Worm (Caenorhabditis elegans) whole organism, L4 larva: Measurements from ENCODE around the gene C47D12.4.

Source experiments
- D1046.2 ChIP-seq: fragments of 200-800 bp; sonication (Bioruptor generic); IDR thresholded peaks from 2 replicates; pipeline ENCODE4 v1.3.6; 2022; ENCODE audit warnings: missing genetic modification characterization, missing compliant biosample characterization
- F37D6.2 ChIP-seq: sonication (generic microtip); optimal IDR thresholded peaks from 2 replicates; lab custom pipeline; 2016; ENCODE audit warnings: mild to moderate bottlenecking, missing genetic modification characterization, missing compliant biosample characterization
- R02D3.7 ChIP-seq: fragments of 150-350 bp; sonication (generic microtip); optimal IDR thresholded peaks from 3 replicates; lab custom pipeline; 2014; ENCODE audit warnings: missing biosample characterization, missing genetic modification characterization
- Y48G9A.11 ChIP-seq: fragments of 200-800 bp; sonication (Bioruptor generic); IDR thresholded peaks from 2 replicates; pipeline ENCODE4 v1.3.6; 2022; ENCODE audit warnings: missing genetic modification reagents, missing genetic modification characterization, missing compliant biosample characterization
- arid-1 ChIP-seq: fragments of 200-800 bp; sonication (Bioruptor generic); conservative IDR thresholded peaks from 2 replicates; pipeline ENCODE4 v1.3.6; 2022; ENCODE audit warnings: missing genetic modification reagents, missing genetic modification characterization, missing compliant biosample characterization
- attf-4 ChIP-seq: sonication (generic microtip); optimal IDR thresholded peaks from 3 replicates; lab custom pipeline; 2017; ENCODE audit warnings: missing biosample characterization, missing genetic modification characterization
- ceh-28 ChIP-seq: fragments of 150-350 bp; optimal IDR thresholded peaks from 2 replicates; lab custom pipeline; 2014; ENCODE audit warnings: missing biosample characterization, missing genetic modification reagents, missing genetic modification characterization
- ceh-32 ChIP-seq: sonication (generic microtip); optimal IDR thresholded peaks from 2 replicates; lab custom pipeline; 2016; ENCODE audit warnings: mild to moderate bottlenecking, missing genetic modification characterization, missing compliant biosample characterization; ENCODE audit not compliant: poor library complexity
- cey-2 ChIP-seq: sonication (generic microtip); optimal IDR thresholded peaks from 3 replicates; lab custom pipeline; 2017; ENCODE audit warnings: missing genetic modification characterization, mild to moderate bottlenecking, missing compliant biosample characterization, antibody characterized with exemption, borderline replicate concordance; ENCODE audit not compliant: insufficient read depth
- daf-16 ChIP-seq, 3 experiments: sonication (generic microtip); optimal IDR thresholded peaks; 2 replicates each; lab custom pipeline; 2016 to 2017; ENCODE audit warnings: missing genetic modification characterization in 3 of 3, missing genetic modification reagents in 3 of 3, mild to moderate bottlenecking in 2 of 3, missing compliant biosample characterization in 2 of 3, missing biosample characterization in 1 of 3, moderate library complexity in 1 of 3
- dmd-6 ChIP-seq: fragments of 200-800 bp; sonication (Bioruptor generic); IDR thresholded peaks from 2 replicates; pipeline ENCODE4 v1.3.6; 2022; ENCODE audit warnings: missing genetic modification reagents, missing genetic modification characterization, missing compliant biosample characterization
- dve-1 ChIP-seq: sonication (generic microtip); optimal IDR thresholded peaks from 2 replicates; lab custom pipeline; 2017; ENCODE audit warnings: antibody characterized with exemption, mild to moderate bottlenecking, missing genetic modification characterization, missing compliant biosample characterization; ENCODE audit not compliant: insufficient read depth
- egl-27 ChIP-seq: sonication (generic microtip); optimal IDR thresholded peaks from 3 replicates; lab custom pipeline; 2017; ENCODE audit warnings: missing biosample characterization, missing genetic modification reagents, missing genetic modification characterization
- fos-1 ChIP-seq: fragments of 150-350 bp; optimal IDR thresholded peaks from 2 replicates; lab custom pipeline; 2014; ENCODE audit warnings: missing biosample characterization, missing genetic modification characterization
- hif-1 ChIP-seq, 2 experiments: sonication (generic microtip); optimal IDR thresholded peaks; 2 replicates each; lab custom pipeline; 2016 to 2017; ENCODE audit warnings: missing compliant biosample characterization in 2 of 2, missing genetic modification characterization in 2 of 2, missing genetic modification reagents in 2 of 2, missing genotype in 2 of 2, mild to moderate bottlenecking in 1 of 2
- hlh-30 ChIP-seq: sonication (generic microtip); optimal IDR thresholded peaks from 2 replicates; lab custom pipeline; 2017; ENCODE audit warnings: antibody characterized with exemption, mild to moderate bottlenecking, missing genetic modification characterization, missing compliant biosample characterization; ENCODE audit not compliant: insufficient read depth
- hmg-1.1 ChIP-seq: fragments of 200-800 bp; sonication (Bioruptor generic); IDR thresholded peaks from 2 replicates; pipeline ENCODE4 v1.3.6; 2022; ENCODE audit warnings: missing genetic modification reagents, missing genetic modification characterization, missing compliant biosample characterization
- lin-1 ChIP-seq: fragments of 200-800 bp; sonication (Bioruptor generic); IDR thresholded peaks from 2 replicates; pipeline ENCODE4 v1.3.6; 2022; ENCODE audit warnings: missing genetic modification reagents, missing genetic modification characterization, missing compliant biosample characterization
- lin-38 ChIP-seq: fragments of 200-800 bp; sonication (Bioruptor generic); IDR thresholded peaks from 2 replicates; pipeline ENCODE4 v1.3.6; 2022; ENCODE audit warnings: missing genetic modification reagents, missing genetic modification characterization, missing compliant biosample characterization
- madf-9 ChIP-seq: fragments of 200-800 bp; sonication (Bioruptor generic); conservative IDR thresholded peaks from 2 replicates; pipeline ENCODE4 v1.3.6; 2022; ENCODE audit warnings: missing genetic modification reagents, missing genetic modification characterization, missing compliant biosample characterization
- mdl-1 ChIP-seq, 2 experiments: fragments of 150-350 bp in 1 of 2; sonication (generic microtip) in 1 of 2; optimal IDR thresholded peaks; 2 replicates each; lab custom pipeline; 2014 to 2017; ENCODE audit warnings: missing biosample characterization in 2 of 2, missing genetic modification characterization in 2 of 2
- mxl-2 ChIP-seq: fragments of 200-800 bp; sonication (Bioruptor generic); conservative IDR thresholded peaks from 2 replicates; pipeline ENCODE4 v1.3.6; 2022; ENCODE audit warnings: missing genetic modification reagents, missing genetic modification characterization, missing compliant biosample characterization
- mxl-3 ChIP-seq: fragments of 200-800 bp; sonication (Bioruptor generic); optimal IDR thresholded peaks from 2 replicates; lab custom pipeline; 2018; ENCODE audit warnings: mild to moderate bottlenecking, missing genetic modification characterization, missing compliant biosample characterization
- nhr-102 ChIP-seq: sonication (generic microtip); optimal IDR thresholded peaks from 2 replicates; lab custom pipeline; 2016; ENCODE audit warnings: mild to moderate bottlenecking, missing genetic modification characterization, moderate library complexity, missing compliant biosample characterization
- nhr-25 ChIP-seq: sonication (generic microtip); optimal IDR thresholded peaks from 2 replicates; lab custom pipeline; 2017; ENCODE audit warnings: missing genetic modification characterization, mild to moderate bottlenecking, missing compliant biosample characterization, antibody characterized with exemption, moderate library complexity, borderline replicate concordance; ENCODE audit not compliant: insufficient read depth
- nhr-28 ChIP-seq: fragments of 150-350 bp; optimal IDR thresholded peaks from 2 replicates; lab custom pipeline; 2014; ENCODE audit warnings: missing biosample characterization, missing genetic modification characterization
- saeg-2 ChIP-seq: fragments of 200-800 bp; sonication (Bioruptor generic); IDR thresholded peaks from 2 replicates; pipeline ENCODE4 v1.3.6; 2022; ENCODE audit warnings: missing genetic modification reagents, missing genetic modification characterization, missing compliant biosample characterization
- sdz-12 ChIP-seq: fragments of 200-800 bp; sonication (Bioruptor generic); optimal IDR thresholded peaks from 2 replicates; lab custom pipeline; 2018; ENCODE audit warnings: mild to moderate bottlenecking, missing genetic modification characterization, missing compliant biosample characterization
- set-16 ChIP-seq: fragments of 200-800 bp; sonication (Bioruptor generic); IDR thresholded peaks from 2 replicates; pipeline ENCODE4 v1.3.6; 2022; ENCODE audit warnings: missing genetic modification reagents, missing genetic modification characterization, missing compliant biosample characterization
- snpc-1.2 ChIP-seq: fragments of 200-800 bp; sonication (Bioruptor generic); IDR thresholded peaks from 2 replicates; pipeline ENCODE4 v1.3.6; 2022; ENCODE audit warnings: missing genetic modification reagents, missing genetic modification characterization, missing compliant biosample characterization
- snpc-4 ChIP-seq: fragments of 150-350 bp; optimal IDR thresholded peaks from 2 replicates; lab custom pipeline; 2014; ENCODE audit warnings: missing biosample characterization, missing genetic modification characterization
- tra-1 ChIP-seq: fragments of 200-800 bp; sonication (Bioruptor generic); IDR thresholded peaks from 2 replicates; pipeline ENCODE4 v1.3.6; 2022; ENCODE audit warnings: missing genetic modification reagents, missing genetic modification characterization, missing compliant biosample characterization
- unc-62 ChIP-seq, 3 experiments: fragments of 150-350 bp in 1 of 3; sonication (generic microtip); optimal IDR thresholded peaks in 2 of 3; peaks in 1 of 3; 1 replicate in 1 of 3; 2 replicates in 2 of 3; lab custom pipeline; 2014 to 2017; ENCODE audit warnings: missing biosample characterization in 3 of 3, missing genetic modification characterization in 3 of 3, missing genetic modification reagents in 3 of 3, missing genotype in 1 of 3
- zag-1 ChIP-seq: fragments of 150-350 bp; optimal IDR thresholded peaks from 2 replicates; lab custom pipeline; 2014; ENCODE audit warnings: missing biosample characterization, missing genetic modification characterization
- zfp-2 ChIP-seq: sonication (generic microtip); optimal IDR thresholded peaks from 2 replicates; lab custom pipeline; 2016; ENCODE audit warnings: mild to moderate bottlenecking, missing genetic modification characterization, missing compliant biosample characterization
- zfp-3 ChIP-seq: fragments of 200-800 bp; sonication (Bioruptor generic); conservative IDR thresholded peaks from 2 replicates; pipeline ENCODE4 v1.3.6; 2022; ENCODE audit warnings: missing genetic modification reagents, missing genetic modification characterization, missing compliant biosample characterization
- zip-2 ChIP-seq: fragments of 150-350 bp; optimal IDR thresholded peaks from 2 replicates; lab custom pipeline; 2014; ENCODE audit warnings: missing biosample characterization, missing genetic modification characterization
- ztf-11 ChIP-seq: fragments of 150-350 bp; optimal IDR thresholded peaks from 2 replicates; lab custom pipeline; 2014; ENCODE audit warnings: missing biosample characterization, missing genetic modification characterization

Gene C47D12.4

DNA sequence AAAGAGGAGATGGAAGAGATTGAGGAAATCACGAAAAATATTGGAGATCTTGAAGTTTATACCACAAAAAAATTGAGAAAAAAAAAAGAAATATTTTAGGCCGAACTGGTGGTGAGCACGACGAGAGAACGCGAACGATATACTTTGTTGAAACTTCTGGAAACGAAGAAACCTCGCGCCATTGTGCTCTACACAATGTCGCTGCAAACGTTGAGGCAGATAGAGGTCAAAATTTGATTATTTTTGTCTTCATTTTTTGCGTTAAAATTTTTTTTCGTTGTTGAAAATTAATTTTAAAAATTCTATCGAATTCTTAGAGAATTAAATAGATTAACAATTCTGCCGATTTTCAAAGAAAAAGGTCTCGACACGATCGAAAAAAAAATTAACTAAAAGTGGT lies 19.1 kb downstream of the C47D12.4 start:
- TF ChIP-seq cey-2 (tag; lab: Kevin White, UChicago) (no peak), madf-9 (GFP tag; lab: Robert Waterston, UW) (no peak)
- TF ChIP-seq, all 104 proteins: peak for 0

DNA sequence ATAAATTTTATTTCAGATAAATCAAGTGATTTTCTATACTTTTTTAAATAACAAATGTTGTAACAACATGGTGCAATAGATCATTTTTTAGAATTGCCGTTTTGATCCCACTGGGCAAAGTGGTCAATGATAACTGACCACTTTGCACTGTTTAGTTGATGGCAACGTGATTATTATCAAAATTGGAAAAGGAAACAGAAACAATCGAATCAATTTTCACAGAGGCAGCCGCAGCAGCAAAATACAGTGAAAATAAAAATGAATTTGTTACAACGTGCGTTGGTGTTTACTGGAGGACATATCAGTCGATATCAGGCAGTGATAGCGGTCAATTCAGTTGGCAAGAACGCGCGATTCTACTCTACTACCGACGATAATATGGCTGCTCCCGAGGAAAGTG lies 24.2 kb downstream of the C47D12.4 start, which contains the start of gene VF13D12L.3:
Gene VF13D12L.3 (plus strand): TSS at position 223 of the 400 bp plus-strand sequence.
- TF ChIP-seq dmd-6 (peak; percentile 50), hmg-1.1 (no peak), hlh-30 (tag; lab: Kevin White, UChicago) (no peak), D1046.2 (no peak), R02D3.7 (tag; lab: Kevin White, UChicago) (no peak), snpc-1.2 (no peak), mdl-1 (tag; optimal IDR thresholded peaks at IDR 0.05; lab: Kevin White, UChicago) (peak in 1 of 2 experiments; percentile 40), mxl-2 (GFP tag; lab: Robert Waterston, UW) (no peak), nhr-25 (tag; lab: Kevin White, UChicago) (no peak), zag-1 (tag; lab: Kevin White, UChicago) (no peak), ceh-28 (tag; lab: Kevin White, UChicago) (no peak), nhr-28 (tag; lab: Kevin White, UChicago) (peak; percentile 63), mxl-3 (GFP tag; lab: Kevin White, UChicago) (peak; percentile 84), saeg-2 (GFP tag; lab: Robert Waterston, UW) (no peak), attf-4 (tag; lab: Kevin White, UChicago) (no peak), dve-1 (tag; lab: Kevin White, UChicago) (no peak), zfp-2 (tag; lab: Kevin White, UChicago) (no peak), egl-27 (tag; lab: Kevin White, UChicago) (no peak), F37D6.2 (tag; lab: Kevin White, UChicago) (no peak), arid-1 (GFP tag; lab: Robert Waterston, UW) (no peak), zip-2 (tag; lab: Kevin White, UChicago) (no peak), hif-1 (tag; optimal IDR thresholded peaks at IDR 0.05; lab: Kevin White, UChicago) (peak in 1 of 2 experiments; percentile 86), nhr-102 (tag; lab: Kevin White, UChicago) (no peak), unc-62 (GFP tag; optimal IDR thresholded peaks at IDR 0.05 in 1 of 2; lab: Kevin White, UChicago) (peak in 1 of 2 experiments; percentile 67), unc-62 (tag; optimal IDR thresholded peaks at IDR 0.05; lab: Kevin White, UChicago) (no peak), set-16 (no peak), cey-2 (tag; lab: Kevin White, UChicago) (no peak), lin-38 (GFP tag; lab: Robert Waterston, UW) (no peak), ceh-32 (no peak), zfp-3 (no peak), sdz-12 (GFP tag; lab: Kevin White, UChicago) (no peak), tra-1 (GFP tag; lab: Robert Waterston, UW) (no peak), Y48G9A.11 (GFP tag; lab: Robert Waterston, UW) (no peak), snpc-4 (tag; lab: Kevin White, UChicago) (no peak), fos-1 (tag; lab: Kevin White, UChicago) (no peak), daf-16 (GFP tag; optimal IDR thresholded peaks at IDR 0.05; lab: Kevin White, UChicago) (no peak), daf-16 (tag; optimal IDR thresholded peaks at IDR 0.05; lab: Kevin White, UChicago) (peak; percentile 74), ztf-11 (tag; lab: Kevin White, UChicago) (no peak), lin-1 (GFP tag; lab: Robert Waterston, UW) (no peak)
